Fruit fly (Drosophila melanogaster): ENCODE data around the gene CG14778.

- no peak for TF ChIP-seq D1 (tag; optimal IDR thresholded peaks at IDR 0.05)
- TF ChIP-seq Snoo (tag; optimal IDR thresholded peaks at IDR 0.05), result no peak
- TF ChIP-seq Pif1A (GFP tag; optimal IDR thresholded peaks at IDR 0.05), result no peak
- TF ChIP-seq CG10348 (GFP tag; IDR thresholded peaks at IDR 0.05), result no peak
- TF ChIP-seq CG9948 (tag; optimal IDR thresholded peaks at IDR 0.05), result no peak
- no peak for TF ChIP-seq CG17806 (tag; optimal IDR thresholded peaks at IDR 0.05)
- no peak for TF ChIP-seq Ets98B (GFP tag; IDR thresholded peaks at IDR 0.05)
- TF ChIP-seq rn (GFP tag; IDR thresholded peaks at IDR 0.05), result no peak
These were observed at the start of gene CG14778 for dm6 chrX:1467382-1467592.

Data from whole organism, pupa.